Worm (Caenorhabditis elegans) whole organism, midembryonic: ENCODE results near the gene sel-7.

Source experiments
- T22C8.4 ChIP-seq: fragments of 200-800 bp; sonication (Bioruptor generic); IDR thresholded peaks from 2 replicates; pipeline ENCODE4 v1.3.6; 2022; ENCODE audit warnings: missing genetic modification characterization, missing compliant biosample characterization
- cog-1 ChIP-seq: sonication (generic microtip); optimal IDR thresholded peaks from 2 replicates; lab custom pipeline; 2016; ENCODE audit warnings: missing genetic modification characterization, missing compliant biosample characterization
- flt-1 ChIP-seq: fragments of 200-800 bp; sonication (Bioruptor generic); IDR thresholded peaks from 2 replicates; pipeline ENCODE4 v1.3.6; 2022; ENCODE audit warnings: missing genetic modification characterization, missing compliant biosample characterization
- ref-1 ChIP-seq: fragments of 200-800 bp; sonication (Bioruptor generic); conservative IDR thresholded peaks from 2 replicates; pipeline ENCODE4 v1.3.6; 2022; ENCODE audit warnings: missing genetic modification reagents, missing genetic modification characterization, missing compliant biosample characterization
- tab-1 ChIP-seq: fragments of 200-800 bp; sonication (Bioruptor generic); IDR thresholded peaks from 2 replicates; pipeline ENCODE4 v1.3.6; 2022; ENCODE audit warnings: missing genetic modification characterization, missing compliant biosample characterization
- ztf-23 ChIP-seq: fragments of 200-800 bp; sonication (Bioruptor generic); IDR thresholded peaks from 2 replicates; pipeline ENCODE4 v1.3.6; 2022; ENCODE audit warnings: missing genetic modification reagents, missing genetic modification characterization, missing compliant biosample characterization

- TF ChIP-seq ztf-23 (GFP tag; lab: Robert Waterston, UW) (no peak), cog-1 (tag; lab: Kevin White, UChicago) (no peak), tab-1 (no peak), T22C8.4 (GFP tag; lab: Robert Waterston, UW) (no peak), ref-1 (no peak), flt-1 (no peak)
These were observed 12.9 kb downstream of the sel-7 start, which contains the start of gene C11H1.7 for ce11 chrX:14327398-14327797.
